Fruit fly (Drosophila melanogaster): ENCODE measurements around the gene CG11369.

The CG11369 gene

DNA sequence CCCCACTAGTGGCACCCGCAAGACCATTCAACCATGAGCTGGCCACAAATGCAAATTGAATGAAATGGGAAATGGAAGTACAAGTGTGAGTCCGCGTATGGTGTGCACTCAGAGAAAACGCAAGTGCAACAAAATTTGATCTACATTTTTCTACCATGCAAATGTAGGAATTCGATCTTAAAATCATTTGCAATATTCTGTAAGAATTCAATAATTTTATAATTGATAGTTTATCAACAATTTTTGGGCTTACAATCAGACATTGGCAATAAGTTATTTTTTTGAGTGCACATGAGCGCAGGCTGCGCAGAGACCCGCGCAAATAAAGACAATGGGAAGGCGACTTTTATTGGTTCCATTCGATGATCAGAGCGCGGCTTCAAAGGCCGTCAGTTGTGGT, 2.9 kb upstream of the CG11369 start (continued):
- TF ChIP-seq cad (GFP tag; optimal IDR thresholded peaks at IDR 0.05), result no peak
- peak; percentile 32 for TF ChIP-seq CG10267 (tag; optimal IDR thresholded peaks at IDR 0.05)
- no peak for TF ChIP-seq btn (GFP tag; optimal IDR thresholded peaks at IDR 0.05)
- TF ChIP-seq odd (GFP tag; optimal IDR thresholded peaks at IDR 0.05), result no peak
- no peak for TF ChIP-seq Doc2 (GFP tag; IDR thresholded peaks at IDR 0.05)
- no peak for TF ChIP-seq Dip3 (GFP tag; optimal IDR thresholded peaks at IDR 0.05)
- TF ChIP-seq nom (GFP tag; optimal IDR thresholded peaks at IDR 0.05), result no peak
- no peak for TF ChIP-seq CG14860 (GFP tag; IDR thresholded peaks at IDR 0.05; ENCODE audit: partially characterized antibody)
- no peak for TF ChIP-seq CG6175 (GFP tag; IDR thresholded peaks at IDR 0.05)
- TF ChIP-seq Nf-YC (tag; optimal IDR thresholded peaks at IDR 0.05), result no peak
- no peak for TF ChIP-seq CG14441 (GFP tag; IDR thresholded peaks at IDR 0.05)
- no peak for TF ChIP-seq CG1529 (GFP tag; optimal IDR thresholded peaks at IDR 0.05)
- peak; percentile 31 for TF ChIP-seq pum (GFP tag; optimal IDR thresholded peaks at IDR 0.05)
- no peak for TF ChIP-seq Lpt (GFP tag; optimal IDR thresholded peaks at IDR 0.05)
- no peak for TF ChIP-seq Mad (GFP tag; optimal IDR thresholded peaks at IDR 0.05)
- TF ChIP-seq Lhr (GFP tag; optimal IDR thresholded peaks at IDR 0.05), result no peak
- peak; percentile 50 for TF ChIP-seq tin (GFP tag; optimal IDR thresholded peaks at IDR 0.05)
- TF ChIP-seq CG1024 (GFP tag; IDR thresholded peaks at IDR 0.05), result 0 out of 2 replicates have a peak, but pooled peaks have one; percentile 42
- no peak for TF ChIP-seq Dek (tag; optimal IDR thresholded peaks at IDR 0.05)
- TF ChIP-seq HLH54F (GFP tag; optimal IDR thresholded peaks at IDR 0.05), result no peak
- peak; percentile 22; the same call in 1 of the 2 replicates for TF ChIP-seq wor (GFP tag; IDR thresholded peaks at IDR 0.05)
- TF ChIP-seq lilli (GFP tag; optimal IDR thresholded peaks at IDR 0.05), result peak; percentile 38
- no peak for TF ChIP-seq ftz-f1 (GFP tag; optimal IDR thresholded peaks at IDR 0.05)
- TF ChIP-seq CG10654 (GFP tag; optimal IDR thresholded peaks at IDR 0.05), result peak; percentile 35
- TF ChIP-seq Opbp (GFP tag; IDR thresholded peaks at IDR 0.05; ENCODE audit: partially characterized antibody), result no peak
- TF ChIP-seq Sox102F (GFP tag; optimal IDR thresholded peaks at IDR 0.05), result peak; percentile 50
- TF ChIP-seq amos (GFP tag; IDR thresholded peaks at IDR 0.05; ENCODE audit: partially characterized antibody), result no peak
- TF ChIP-seq CG13894 (tag; optimal IDR thresholded peaks at IDR 0.05), result no peak
- no peak for TF ChIP-seq mam (GFP tag; optimal IDR thresholded peaks at IDR 0.05)
- TF ChIP-seq aop (GFP tag; IDR thresholded peaks at IDR 0.05), result no peak
- TF ChIP-seq slou (GFP tag; optimal IDR thresholded peaks at IDR 0.05), result no peak
- TF ChIP-seq CG9932 (GFP tag; IDR thresholded peaks at IDR 0.05), result no peak
- peak; percentile 24 for TF ChIP-seq Antp (GFP tag; optimal IDR thresholded peaks at IDR 0.05)
- TF ChIP-seq CG6654 (GFP tag; optimal IDR thresholded peaks at IDR 0.05), result no peak
- TF ChIP-seq CG15479 (GFP tag; optimal IDR thresholded peaks at IDR 0.05), result no peak
- no peak for TF ChIP-seq chinmo (GFP tag; IDR thresholded peaks at IDR 0.05; ENCODE audit: partially characterized antibody)
- TF ChIP-seq CG12942 (GFP tag; optimal IDR thresholded peaks at IDR 0.05), result no peak
- no peak for TF ChIP-seq sima (GFP tag; optimal IDR thresholded peaks at IDR 0.05)
- TF ChIP-seq CG30020 (tag; optimal IDR thresholded peaks at IDR 0.05), result no peak
- TF ChIP-seq CG1792 (GFP tag; optimal IDR thresholded peaks at IDR 0.05), result no peak
- no peak for TF ChIP-seq CG12071 (GFP tag; optimal IDR thresholded peaks at IDR 0.05)
- TF ChIP-seq CG18262 (tag; optimal IDR thresholded peaks at IDR 0.05), result peak; percentile 69
- TF ChIP-seq pita (GFP tag; optimal IDR thresholded peaks at IDR 0.05), result no peak
- no peak for TF ChIP-seq YL-1 (GFP tag; optimal IDR thresholded peaks at IDR 0.05)
- peak in 1 of 3 experiments; percentile 59 for TF ChIP-seq lola (GFP tag; optimal IDR thresholded peaks at IDR 0.05)
- TF ChIP-seq zfh2 (GFP tag; optimal IDR thresholded peaks at IDR 0.05), result no peak
- no peak for TF ChIP-seq CG4282 (GFP tag; optimal IDR thresholded peaks at IDR 0.05)
- TF ChIP-seq CG12104 (GFP tag; optimal IDR thresholded peaks at IDR 0.05), result no peak
- no peak for TF ChIP-seq pho (GFP tag; optimal IDR thresholded peaks at IDR 0.05)
- TF ChIP-seq pb (GFP tag; optimal IDR thresholded peaks at IDR 0.05), result no peak
- no peak for TF ChIP-seq CG12769 (tag; optimal IDR thresholded peaks at IDR 0.05)
- peak; percentile 58 for TF ChIP-seq CG31441 (GFP tag; IDR thresholded peaks at IDR 0.05)
